Fruit fly (Drosophila melanogaster) whole organism, embryonic: ENCODE measurements around the gene Sfp26Ad.

Source experiments
- danr ChIP-seq: fragments of 200-800 bp; sonication (Bioruptor generic); IDR thresholded peaks from 2 replicates; pipeline ENCODE4 v1.3.6; 2022; ENCODE audit warnings: missing biosample characterization, missing genetic modification characterization
- fd102C ChIP-seq: fragments of 200-800 bp; sonication (Bioruptor generic); optimal IDR thresholded peaks from 2 replicates; lab custom pipeline; 2018; ENCODE audit warnings: missing biosample characterization, mild to moderate bottlenecking, missing genetic modification characterization, moderate library complexity

- TF ChIP-seq fd102C (GFP tag; lab: Kevin White, UChicago) (no peak), danr (no peak)
These were observed 29.6 kb upstream of the Sfp26Ad start for dm6 chr2L:5972588-5973236.
